Fruit fly (Drosophila melanogaster): ENCODE measurements around the gene sqd.
A peak's percentile ranks its signal among the peaks of the same experiment; 100 is the strongest.

The sqd gene

DNA sequence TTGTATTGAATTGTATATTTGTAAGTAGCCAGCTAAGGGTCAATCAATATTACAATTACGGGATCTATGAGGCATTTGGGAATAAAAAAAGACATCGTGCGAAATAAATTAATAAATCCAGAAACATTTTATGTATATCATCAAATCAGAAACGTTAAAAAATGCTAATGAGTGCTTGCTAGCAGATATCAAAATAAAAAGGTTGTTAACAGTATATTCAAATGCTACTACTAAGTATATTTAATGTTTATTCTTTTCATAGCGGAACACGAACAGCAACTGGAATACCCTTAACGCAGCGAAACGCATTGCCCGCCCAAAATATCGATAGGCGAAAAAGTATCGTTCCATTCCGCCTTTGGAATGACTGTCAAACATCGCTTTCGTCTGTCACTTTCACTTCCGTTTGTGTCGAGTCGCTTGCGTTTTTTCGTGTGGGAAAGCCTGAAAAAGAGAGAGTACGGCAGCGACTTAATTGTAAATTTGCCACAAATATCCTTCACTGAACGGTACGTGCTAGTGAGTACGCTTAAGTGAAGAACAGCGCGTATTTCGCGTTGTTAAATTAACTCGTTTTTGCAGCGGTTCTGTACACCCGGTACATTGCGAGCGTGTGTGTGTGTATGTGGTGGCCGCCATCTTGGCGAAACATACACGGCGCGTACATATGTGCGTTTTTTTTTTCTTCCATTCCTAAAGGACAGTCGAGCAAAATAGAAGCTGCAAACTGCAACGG is 15.0 kb upstream of the sqd start, which contains the start of gene B52 (continued):
- TF ChIP-seq CG8290 (GFP tag; optimal IDR thresholded peaks at IDR 0.05) (no peak), CG8290 (tag; optimal IDR thresholded peaks at IDR 0.05) (peak in 1 of 2 experiments; percentile 51), gce (GFP tag; IDR thresholded peaks at IDR 0.05) (peak; percentile 70; the same call in 1 of the 3 replicates), bbx (GFP tag; IDR thresholded peaks at IDR 0.05; ENCODE audit: partially characterized antibody) (peak; percentile 63; the same call in 1 of the 2 replicates), h (optimal IDR thresholded peaks at IDR 0.05) (no peak), C15 (GFP tag; IDR thresholded peaks at IDR 0.05) (0 out of 3 replicates have a peak, but pooled peaks have one; percentile 49), fd96Cb (tag; optimal IDR thresholded peaks at IDR 0.05) (peak; percentile 31), CG13287 (GFP tag; IDR thresholded peaks at IDR 0.05; ENCODE audit: partially characterized antibody) (0 out of 2 replicates have a peak, but pooled peaks have one; percentile 35), CG13123 (GFP tag; optimal IDR thresholded peaks at IDR 0.05) (no peak), MTF-1 (GFP tag; optimal IDR thresholded peaks at IDR 0.05; ENCODE audit: borderline replicate concordance) (peak; percentile 87), Hand (GFP tag; optimal IDR thresholded peaks at IDR 0.05) (peak; percentile 61), ap (GFP tag; IDR thresholded peaks at IDR 0.05) (no peak; the same call in 1 of the 2 replicates), CG1603 (tag; optimal IDR thresholded peaks at IDR 0.05) (peak; percentile 83), lola (GFP tag; optimal IDR thresholded peaks at IDR 0.05) (peak in 1 of 3 experiments; percentile 38), CG34376 (GFP tag; optimal IDR thresholded peaks at IDR 0.05) (peak; percentile 84), CG17359 (tag; optimal IDR thresholded peaks at IDR 0.05) (peak; percentile 53), NfI (GFP tag; optimal IDR thresholded peaks at IDR 0.05) (peak; percentile 82), bigmax (GFP tag; optimal IDR thresholded peaks at IDR 0.05) (peak; percentile 51), CG1832 (GFP tag; optimal IDR thresholded peaks at IDR 0.05) (no peak), CG6689 (GFP tag; IDR thresholded peaks at IDR 0.05) (peak; percentile 43), CG18619 (GFP tag; optimal IDR thresholded peaks at IDR 0.05) (peak; percentile 72), pros (GFP tag; optimal IDR thresholded peaks at IDR 0.05) (no peak), CG14441 (GFP tag; IDR thresholded peaks at IDR 0.05) (peak; percentile 47; the same call in 1 of the 2 replicates), CG31224 (GFP tag; IDR thresholded peaks at IDR 0.05) (peak; percentile 43), Sry-δ (GFP tag; optimal IDR thresholded peaks at IDR 0.05) (peak; percentile 60), Ravus (GFP tag; IDR thresholded peaks at IDR 0.05) (no peak), CG6254 (GFP tag; optimal IDR thresholded peaks at IDR 0.05) (peak; percentile 62), dpn (GFP tag; optimal IDR thresholded peaks at IDR 0.05) (peak; percentile 32 to 51), Dll (GFP tag; IDR thresholded peaks at IDR 0.05; ENCODE audit: partially characterized antibody) (0 out of 4 replicates have a peak, but pooled peaks have one; percentile 47), vnd (GFP tag; IDR thresholded peaks at IDR 0.05; ENCODE audit: partially characterized antibody) (0 out of 3 replicates have a peak, but pooled peaks have one; percentile 33), salm (tag; optimal IDR thresholded peaks at IDR 0.05) (peak; percentile 11), CG6765 (GFP tag; optimal IDR thresholded peaks at IDR 0.05) (peak; percentile 85), CG31441 (GFP tag; IDR thresholded peaks at IDR 0.05) (no peak; the same call in none of the 2 replicates), scrt (GFP tag; optimal IDR thresholded peaks at IDR 0.05) (no peak), CG12236 (GFP tag; optimal IDR thresholded peaks at IDR 0.05) (peak; percentile 1), CG4854 (GFP tag; optimal IDR thresholded peaks at IDR 0.05) (no peak), ATbp (GFP tag; optimal IDR thresholded peaks at IDR 0.05) (peak; percentile 54), CG6654 (GFP tag; optimal IDR thresholded peaks at IDR 0.05) (no peak), croc (GFP tag; conservative IDR thresholded peaks at IDR 0.05) (no peak; the same call in 2 of the 3 replicates), Trl (optimal IDR thresholded peaks at IDR 0.05) (no peak), Trl (GFP tag; optimal IDR thresholded peaks at IDR 0.05) (peak; percentile 51), zf30C (GFP tag; optimal IDR thresholded peaks at IDR 0.05) (peak; percentile 20), CG13894 (tag; optimal IDR thresholded peaks at IDR 0.05) (no peak), caup (GFP tag; optimal IDR thresholded peaks at IDR 0.05; ENCODE audit: severe bottlenecking) (peak; percentile 88), Drgx (GFP tag; IDR thresholded peaks at IDR 0.05) (peak; percentile 50), Chrac-16 (GFP tag; optimal IDR thresholded peaks at IDR 0.05) (peak; percentile 34)
